Worm (Caenorhabditis elegans) whole organism, L3 larva: ENCODE data around the gene Y82E9BL.1.
"Not testable (repeated sequence)": the region's sequence is repeated elsewhere in the genome, so short reads cannot be mapped to it uniquely, and the experiment has no call there.

Experiments used
- elt-3 ChIP-seq, 3 experiments: fragments of 150-350 bp in 1 of 3; sonication (generic microtip) in 2 of 3; optimal IDR thresholded peaks; 2 replicates in 2 of 3; 4 replicates in 1 of 3; lab custom pipeline; 2014 to 2017; ENCODE audit warnings: missing biosample characterization in 3 of 3, missing genetic modification characterization in 3 of 3
- lin-15B ChIP-seq: fragments of 150-350 bp; optimal IDR thresholded peaks from 2 replicates; lab custom pipeline; 2014; ENCODE audit warnings: missing biosample characterization, missing genetic modification characterization
- mdl-1 ChIP-seq: fragments of 150-350 bp; optimal IDR thresholded peaks from 2 replicates; lab custom pipeline; 2014; ENCODE audit warnings: missing biosample characterization, missing genetic modification characterization
- nhr-77 ChIP-seq: fragments of 150-350 bp; optimal IDR thresholded peaks from 2 replicates; lab custom pipeline; 2014; ENCODE audit warnings: missing biosample characterization, missing genetic modification characterization
- pqm-1 ChIP-seq: fragments of 150-350 bp; optimal IDR thresholded peaks from 2 replicates; lab custom pipeline; 2017; ENCODE audit warnings: missing biosample characterization, missing genetic modification characterization, inconsistent platforms
- skn-1 ChIP-seq: fragments of 150-350 bp; optimal IDR thresholded peaks from 2 replicates; lab custom pipeline; 2014; ENCODE audit warnings: missing biosample characterization, missing genetic modification characterization

- TF ChIP-seq lin-15B (tag; lab: Kevin White, UChicago); skn-1; elt-3 (tag; optimal IDR thresholded peaks at IDR 0.05; lab: Kevin White, UChicago); pqm-1; mdl-1 (tag; lab: Kevin White, UChicago); nhr-77 (tag; lab: Kevin White, UChicago): not testable (repeated sequence)
Observed at ce11 chrIII:1357973-1358372, 2.8 kb upstream of the Y82E9BL.1 start, which contains the start of gene Y82E9BR.8.
